Worm (Caenorhabditis elegans) whole organism, L4/young adult: ENCODE data around the gene ZC443.2.

Experiments
- W03F9.2 ChIP-seq: fragments of 150-350 bp; optimal IDR thresholded peaks from 2 replicates; lab custom pipeline; 2014; ENCODE audit warnings: missing biosample characterization, missing genetic modification characterization
- dao-5 ChIP-seq: sonication (generic microtip); optimal IDR thresholded peaks from 2 replicates; lab custom pipeline; 2016; ENCODE audit warnings: missing genotype, missing genetic modification characterization, moderate library complexity, missing compliant biosample characterization
- him-1 ChIP-seq: sonication (generic microtip); optimal IDR thresholded peaks from 2 replicates; lab custom pipeline; 2016; ENCODE audit warnings: missing genotype, missing genetic modification reagents, missing genetic modification characterization, missing compliant biosample characterization

Gene ZC443.2

DNA sequence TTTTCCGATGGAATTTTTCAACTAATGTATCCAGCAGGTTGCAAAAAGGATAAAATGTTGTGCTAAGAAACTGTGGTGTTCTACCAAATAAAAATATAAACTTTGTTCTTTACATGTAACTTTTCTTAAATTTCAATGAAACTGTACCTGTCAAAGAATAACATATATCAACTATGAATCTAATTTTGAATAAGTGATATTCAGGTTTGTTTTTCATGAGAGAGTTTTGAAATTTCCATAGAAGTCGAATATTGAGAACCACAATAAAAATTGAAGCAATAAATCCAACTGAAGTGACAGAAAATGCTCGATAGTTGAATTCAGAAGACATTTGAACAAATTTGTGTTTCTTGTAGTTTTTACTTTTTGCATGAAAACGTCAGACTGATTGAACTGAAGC is 20.8 kb downstream of the ZC443.2 start, which contains the start of gene srbc-43:
Gene srbc-43 (minus strand): TSS at position 331 of the 400 bp plus-strand sequence.
- TF ChIP-seq him-1 (tag; lab: Kevin White, UChicago), result no peak
- TF ChIP-seq dao-5 (tag; lab: Kevin White, UChicago), result no peak
- TF ChIP-seq W03F9.2 (tag; lab: Kevin White, UChicago), result no peak

DNA sequence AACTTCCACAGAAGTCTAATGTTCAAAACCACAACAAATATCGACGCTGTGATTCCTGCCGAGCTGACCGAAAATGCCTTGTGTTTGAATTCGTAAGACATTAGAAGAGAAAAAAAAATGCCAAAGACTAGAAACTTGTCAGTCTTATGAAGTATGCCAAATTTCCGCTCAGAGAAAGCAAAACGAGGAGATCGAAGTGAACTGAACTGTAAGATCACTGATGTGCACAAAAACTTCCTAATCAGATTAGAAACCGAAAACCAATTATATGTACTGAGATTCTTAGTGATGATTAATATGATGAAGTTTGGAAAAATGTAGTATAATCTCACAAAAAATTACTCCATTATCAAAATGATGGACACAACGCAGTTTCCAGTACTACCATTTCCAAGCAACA is 22.5 kb downstream of the ZC443.2 start, which contains the start of gene srbc-44:
Gene srbc-44 (minus strand): TSS at position 101 of the 400 bp plus-strand sequence.
- no peak for TF ChIP-seq dao-5 (tag; lab: Kevin White, UChicago)
- TF ChIP-seq him-1 (tag; lab: Kevin White, UChicago), result no peak
- TF ChIP-seq W03F9.2 (tag; lab: Kevin White, UChicago), result no peak

DNA sequence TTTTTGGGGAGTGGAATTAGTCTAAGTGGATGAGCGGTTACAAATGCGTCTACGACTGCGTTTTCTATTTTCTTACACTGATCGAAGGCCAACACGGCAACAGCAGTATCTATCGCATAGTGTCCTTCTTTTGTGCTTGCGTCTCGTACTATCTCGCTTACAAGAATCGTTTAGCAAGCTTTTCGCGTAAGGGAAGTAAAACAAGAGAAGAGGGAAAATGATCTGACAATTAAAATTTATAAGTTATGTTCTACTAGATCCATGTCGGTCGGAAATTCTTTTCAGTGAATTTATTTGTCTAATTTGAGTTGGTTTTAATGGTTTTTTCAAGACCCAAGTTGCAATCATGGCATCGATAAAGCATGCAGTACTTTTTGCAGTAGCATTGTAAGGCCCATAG is 24.0 kb downstream of the ZC443.2 start, which contains the start of gene fkb-4:
Gene fkb-4 (minus strand): TSS at position 101 of the 400 bp plus-strand sequence.
- no peak for TF ChIP-seq him-1 (tag; lab: Kevin White, UChicago)
- TF ChIP-seq W03F9.2 (tag; lab: Kevin White, UChicago), result no peak
- no peak for TF ChIP-seq dao-5 (tag; lab: Kevin White, UChicago)

DNA sequence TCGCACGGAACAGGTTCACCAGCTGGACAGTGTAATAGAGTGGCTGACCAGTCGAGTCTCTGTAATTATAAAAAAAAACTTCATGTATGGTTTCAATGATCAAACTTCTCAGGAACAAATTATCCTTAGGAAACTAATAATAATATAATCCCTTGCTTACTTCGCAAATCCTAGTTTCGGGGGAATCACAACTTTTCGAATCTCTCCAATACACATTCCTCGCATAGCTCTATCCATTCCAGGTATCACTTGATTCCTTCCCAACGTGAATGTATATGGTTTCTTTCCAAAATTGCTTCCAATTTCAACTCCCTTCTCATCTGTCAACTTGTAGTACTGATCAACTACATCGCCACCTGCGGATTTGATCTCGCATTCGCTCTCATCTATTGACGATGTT is 24.7 kb downstream of the ZC443.2 start:
- TF ChIP-seq him-1 (tag; lab: Kevin White, UChicago) (no peak), dao-5 (tag; lab: Kevin White, UChicago) (no peak), W03F9.2 (tag; lab: Kevin White, UChicago) (no peak)

DNA sequence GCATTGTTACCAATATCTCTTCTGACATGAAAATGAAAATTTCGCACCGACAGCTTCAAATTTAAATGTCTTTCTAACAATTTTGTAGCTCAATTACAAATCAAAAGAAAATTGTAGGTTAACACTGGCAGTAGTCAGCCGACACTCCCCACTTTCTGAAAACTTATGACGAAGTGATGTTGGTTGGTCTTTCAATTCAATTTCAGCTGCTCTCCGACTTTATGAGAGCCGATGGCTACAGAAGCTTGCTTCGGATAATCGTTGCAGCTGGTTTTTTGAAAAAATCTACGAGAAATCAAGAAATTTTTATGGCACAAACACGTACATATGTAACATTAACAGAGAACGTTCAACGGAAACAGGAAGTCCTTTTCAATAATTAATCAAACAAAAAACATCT is 26.1 kb downstream of the ZC443.2 start, which contains the start of gene sre-20:
Gene sre-20 (minus strand): TSS at position 101 of the 400 bp plus-strand sequence.
- TF ChIP-seq W03F9.2 (tag; lab: Kevin White, UChicago), result no peak

DNA sequence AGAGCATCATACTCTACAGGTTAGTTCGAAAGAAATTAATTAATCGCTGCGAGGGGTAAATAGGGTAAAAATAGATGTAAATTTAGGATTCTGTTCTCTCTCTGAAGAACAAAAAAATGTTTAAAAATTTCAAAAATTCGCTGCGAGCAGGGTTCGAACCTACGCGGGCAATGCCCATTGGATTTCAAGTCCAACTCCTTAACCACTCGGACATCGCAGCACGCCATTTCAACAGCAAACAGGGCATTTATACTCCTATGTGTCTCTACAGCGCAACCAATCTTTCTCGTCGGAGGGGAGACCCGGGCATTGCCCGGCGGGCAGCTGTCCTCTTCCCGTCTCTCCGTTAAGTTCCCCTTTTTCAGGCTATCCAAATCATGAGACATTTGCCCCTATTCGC is 30.7 kb downstream of the ZC443.2 start:
- TF ChIP-seq dao-5 (tag; lab: Kevin White, UChicago) (peak; percentile 61), W03F9.2 (tag; lab: Kevin White, UChicago) (no peak), him-1 (tag; lab: Kevin White, UChicago) (peak; percentile 29)

DNA sequence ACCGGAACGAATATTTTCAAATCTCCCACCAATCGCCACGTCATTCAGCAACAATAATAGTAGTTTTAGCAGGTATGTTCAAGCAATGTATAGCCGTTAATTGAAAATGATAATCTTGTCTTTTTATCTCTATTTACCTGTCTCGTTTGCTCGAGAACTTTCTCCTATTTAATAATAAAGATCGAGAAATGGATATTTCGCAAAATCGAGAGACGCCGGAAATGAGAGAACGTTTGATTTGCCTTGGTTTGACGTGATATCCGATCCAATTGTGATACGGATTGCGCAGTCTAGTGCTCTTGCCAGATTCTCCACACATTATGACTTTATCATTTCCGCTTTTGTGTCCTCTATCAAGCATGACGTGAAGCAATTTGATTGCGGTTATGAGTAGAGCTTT is 37.1 kb downstream of the ZC443.2 start:
- TF ChIP-seq dao-5 (tag; lab: Kevin White, UChicago) (no peak), W03F9.2 (tag; lab: Kevin White, UChicago) (no peak), him-1 (tag; lab: Kevin White, UChicago) (no peak)

DNA sequence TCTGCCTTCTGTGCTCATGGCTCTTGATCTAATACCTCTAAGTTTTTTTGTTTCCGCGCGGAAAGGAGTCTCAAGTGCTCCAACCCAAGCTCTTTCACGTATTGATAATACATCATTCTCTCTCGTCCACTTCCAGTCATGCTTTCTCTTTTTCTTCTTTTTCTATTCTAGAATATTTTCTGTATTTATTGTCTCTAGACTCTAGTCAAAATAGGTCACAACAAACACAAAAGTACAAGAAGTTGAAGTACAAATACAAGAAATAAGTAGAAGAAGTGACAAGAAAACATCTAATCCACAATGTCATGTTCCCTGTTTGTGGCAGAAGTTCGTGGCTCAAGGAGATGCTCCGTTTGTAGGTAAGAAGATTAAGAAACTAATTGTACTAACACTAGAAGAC is 37.8 kb downstream of the ZC443.2 start, which contains the start of gene ZC455.1:
Gene ZC455.1 (plus strand): TSS at position 301 of the 400 bp plus-strand sequence.
- TF ChIP-seq W03F9.2 (tag; lab: Kevin White, UChicago) (no peak), dao-5 (tag; lab: Kevin White, UChicago) (no peak), him-1 (tag; lab: Kevin White, UChicago) (no peak)

DNA sequence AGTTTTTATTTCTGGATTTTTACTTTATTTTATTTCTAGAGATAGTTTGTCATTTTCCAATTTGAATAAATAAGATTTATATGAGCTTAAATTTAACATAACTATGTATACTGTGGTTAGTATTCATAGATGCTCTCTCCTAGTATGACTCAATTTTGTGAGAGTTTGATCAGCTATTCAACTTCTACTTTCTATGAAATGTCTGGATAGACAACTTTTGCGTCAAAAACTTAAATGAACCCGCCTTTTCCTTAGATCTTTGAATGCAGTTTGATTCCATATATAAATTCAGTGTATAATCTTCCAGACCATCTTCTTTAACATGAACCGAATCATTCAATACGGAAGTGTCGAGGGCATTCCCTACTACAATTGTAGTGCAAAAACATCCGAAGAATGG is 42.0 kb downstream of the ZC443.2 start, which contains the start of gene srt-43:
Gene srt-43 (plus strand): TSS at position 301 of the 400 bp plus-strand sequence.
- no peak for TF ChIP-seq him-1 (tag; lab: Kevin White, UChicago)
- TF ChIP-seq dao-5 (tag; lab: Kevin White, UChicago), result no peak

DNA sequence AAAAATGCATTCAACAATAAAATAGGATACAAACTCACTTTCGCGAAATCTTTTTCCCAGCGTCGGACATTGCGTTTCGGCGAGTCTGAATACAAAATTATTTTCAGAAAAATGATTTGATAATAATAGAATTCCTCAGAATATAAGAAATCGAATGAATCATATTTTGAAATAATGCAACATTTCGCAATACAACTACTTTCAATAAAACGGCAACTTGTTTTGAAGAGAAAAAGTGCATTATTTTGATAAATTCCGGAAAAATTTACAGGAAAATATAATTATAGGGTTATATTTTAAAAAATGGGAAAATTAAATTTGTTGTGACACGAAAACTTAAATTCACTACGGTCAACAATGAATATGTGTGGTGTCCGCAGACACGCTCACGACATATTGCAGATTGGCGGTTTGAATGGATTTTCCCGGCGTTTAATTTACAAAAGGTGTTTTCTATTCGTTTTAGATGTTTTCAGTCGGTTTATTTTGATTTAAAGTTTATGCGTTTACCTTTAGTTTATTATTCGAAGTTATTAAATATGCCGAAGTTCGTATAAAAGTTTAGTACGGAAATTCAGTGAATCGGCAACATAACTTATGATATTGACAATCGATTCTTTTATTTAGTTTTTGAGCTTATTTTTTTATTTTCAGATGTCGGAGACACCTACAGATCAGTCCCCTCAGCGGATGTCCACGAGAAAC is 47.5 kb downstream of the ZC443.2 start, which contains the start of the genes abcf-1 and scc-3:
Gene abcf-1 (minus strand): TSS at position 85 of the 705 bp plus-strand sequence.
Gene scc-3 (plus strand): TSS at position 655 of the 705 bp plus-strand sequence.
- TF ChIP-seq dao-5 (tag; lab: Kevin White, UChicago) (no peak), W03F9.2 (tag; lab: Kevin White, UChicago) (peak; percentile 11)

DNA sequence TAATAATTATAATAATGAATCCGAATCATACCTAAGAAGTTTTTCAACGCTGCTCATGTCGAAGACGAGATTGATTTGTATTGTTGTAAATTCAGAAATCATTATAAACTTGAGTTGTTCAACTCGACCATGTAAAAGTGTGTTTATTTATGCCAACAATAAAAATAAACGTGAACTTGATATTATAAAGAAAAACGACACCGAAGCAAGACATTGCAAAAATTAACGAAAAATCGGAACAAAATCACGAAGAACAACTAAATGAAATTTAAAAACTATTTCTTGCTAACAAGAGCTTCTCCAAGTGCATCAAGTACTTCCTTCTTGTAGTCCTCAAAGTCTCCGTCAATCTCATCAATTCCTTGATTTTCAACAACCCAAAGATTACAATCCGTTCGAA is 50.1 kb downstream of the ZC443.2 start, which contains the start of gene F18E2.15:
Gene F18E2.15 (minus strand): TSS at position 101 of the 400 bp plus-strand sequence.
- no peak for TF ChIP-seq W03F9.2 (tag; lab: Kevin White, UChicago)
- no peak for TF ChIP-seq dao-5 (tag; lab: Kevin White, UChicago)
- TF ChIP-seq him-1 (tag; lab: Kevin White, UChicago), result no peak
